Worm (Caenorhabditis elegans): ENCODE results near the gene C26E6.12.

DNA sequence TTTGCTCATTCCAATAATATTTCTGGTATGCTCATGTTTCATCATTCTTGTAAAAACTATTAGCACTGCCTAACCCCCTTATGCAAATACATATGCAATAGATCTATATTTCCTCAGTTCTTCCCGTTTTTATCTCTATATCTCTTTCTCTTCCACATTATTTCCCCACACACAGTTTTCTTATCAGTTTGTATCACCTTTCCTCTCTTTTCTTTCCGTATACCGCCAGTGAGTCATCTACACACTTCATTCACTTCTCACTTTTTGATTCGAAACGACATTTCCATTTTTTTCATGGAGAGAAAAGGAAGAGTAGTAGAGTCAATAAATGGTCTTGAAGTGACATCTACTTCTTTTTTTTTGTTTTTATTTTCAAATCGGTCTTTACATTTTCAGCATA, 25.7 kb downstream of the C26E6.12 start:
- TF ChIP-seq ceh-63 (GFP tag; optimal IDR thresholded peaks at IDR 0.05) (no peak), Y116A8C.19 (tag; optimal IDR thresholded peaks at IDR 0.05; ENCODE audit: borderline replicate concordance) (no peak), lin-35 (GFP tag; optimal IDR thresholded peaks at IDR 0.05) (no peak), fos-1 (tag; optimal IDR thresholded peaks at IDR 0.05) (no peak), lin-39 (tag; optimal IDR thresholded peaks at IDR 0.05) (no peak), dpl-1 (GFP tag; optimal IDR thresholded peaks at IDR 0.05) (no peak), tbx-2 (tag; optimal IDR thresholded peaks at IDR 0.05) (no peak), lsy-2 (tag; optimal IDR thresholded peaks at IDR 0.05) (no peak), fkh-4 (tag; optimal IDR thresholded peaks at IDR 0.05; ENCODE audit: borderline replicate concordance) (no peak), snpc-4 (tag; optimal IDR thresholded peaks at IDR 0.05) (no peak), rnt-1 (tag; optimal IDR thresholded peaks at IDR 0.05) (no peak), elt-3 (tag; optimal IDR thresholded peaks at IDR 0.05) (peak in 1 of 6 experiments; percentile 51)

Data from whole organism, L1 larva.